Worm (Caenorhabditis elegans): ENCODE data around the gene F14D7.12.

DNA sequence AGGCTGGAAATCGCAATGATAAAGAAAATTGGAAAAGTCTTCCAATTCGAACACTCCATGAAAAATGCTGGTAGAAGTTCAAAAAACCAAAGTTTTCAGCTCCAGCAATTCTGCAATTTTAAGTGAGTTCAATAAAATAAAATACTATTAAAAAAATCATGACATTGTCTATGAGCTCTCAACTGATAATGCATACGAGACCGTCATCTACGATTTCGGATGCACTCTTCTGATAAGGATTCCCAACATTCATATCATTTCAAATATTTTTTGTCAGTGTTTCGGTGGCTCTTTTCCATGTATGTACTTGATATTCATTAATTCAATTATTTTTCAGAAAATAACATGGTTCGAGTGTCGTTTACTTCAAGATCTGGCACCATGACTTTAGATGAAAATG is 1.3 kb downstream of the F14D7.12 start, which contains the start of gene F14D7.6:
- TF ChIP-seq ets-4 (tag; optimal IDR thresholded peaks at IDR 0.05) (no peak), tbx-2 (tag; optimal IDR thresholded peaks at IDR 0.05) (no peak), ceh-18 (tag; optimal IDR thresholded peaks at IDR 0.05) (no peak), nhr-11 (tag; optimal IDR thresholded peaks at IDR 0.05) (no peak), unc-86 (tag; optimal IDR thresholded peaks at IDR 0.05) (no peak), hlh-8 (tag; optimal IDR thresholded peaks at IDR 0.05) (no peak), ama-1 (optimal IDR thresholded peaks at IDR 0.05) (no peak)

Data from whole organism, late embryonic.